Worm (Caenorhabditis elegans): ENCODE data around the gene W01C8.5.

The W01C8.5 gene

ce11 chrX:5696197-5696596 lies 911 bp downstream of the W01C8.5 start (continued):
- TF ChIP-seq hlh-4 (tag; optimal IDR thresholded peaks at IDR 0.05) (no peak), unc-130 (tag; optimal IDR thresholded peaks at IDR 0.05) (no peak), nhr-47 (tag; optimal IDR thresholded peaks at IDR 0.05) (peak; percentile 48), sptf-1 (tag; optimal IDR thresholded peaks at IDR 0.05) (no peak), lin-35 (GFP tag; optimal IDR thresholded peaks at IDR 0.05) (peak in 1 of 2 experiments; percentile 63), swsn-7 (tag; optimal IDR thresholded peaks at IDR 0.05) (peak; percentile 29), mdl-1 (tag; optimal IDR thresholded peaks at IDR 0.05) (peak in 1 of 2 experiments; percentile 77), fkh-8 (tag; optimal IDR thresholded peaks at IDR 0.05) (no peak), alr-1 (tag; optimal IDR thresholded peaks at IDR 0.05; ENCODE audit: borderline replicate concordance) (no peak), grh-1 (GFP tag; IDR thresholded peaks at IDR 0.05) (peak; percentile 52), ztf-11 (tag; optimal IDR thresholded peaks at IDR 0.05) (no peak), egl-13 (tag; optimal IDR thresholded peaks at IDR 0.05) (no peak), lin-13 (GFP tag; optimal IDR thresholded peaks at IDR 0.05) (no peak), ceh-82 (tag; optimal IDR thresholded peaks at IDR 0.05) (peak in 1 of 3 experiments; percentile 38), jun-1 (tag; optimal IDR thresholded peaks at IDR 0.05) (no peak), unc-62 (GFP tag; optimal IDR thresholded peaks at IDR 0.05) (no peak), nhr-12 (tag; optimal IDR thresholded peaks at IDR 0.05) (no peak), pqm-1 (tag; optimal IDR thresholded peaks at IDR 0.05) (no peak), elt-2 (tag; optimal IDR thresholded peaks at IDR 0.05) (peak; percentile 81), ceh-63 (GFP tag; optimal IDR thresholded peaks at IDR 0.05) (no peak), sox-4 (tag; optimal IDR thresholded peaks at IDR 0.05) (no peak), C16A3.4 (tag; optimal IDR thresholded peaks at IDR 0.05) (peak; percentile 22), isw-1 (GFP tag; IDR thresholded peaks at IDR 0.05) (no peak), unc-98 (GFP tag; IDR thresholded peaks at IDR 0.05) (no peak), nhr-19 (GFP tag; conservative IDR thresholded peaks at IDR 0.05) (peak; percentile 66), hpl-2 (GFP tag; optimal IDR thresholded peaks at IDR 0.05) (no peak), F16B12.6 (tag; optimal IDR thresholded peaks at IDR 0.05) (no peak), ceh-8 (GFP tag; optimal IDR thresholded peaks at IDR 0.05) (no peak), rnt-1 (tag; optimal IDR thresholded peaks at IDR 0.05) (peak; percentile 51), aly-2 (tag; optimal IDR thresholded peaks at IDR 0.05) (no peak), ceh-88 (GFP tag; IDR thresholded peaks at IDR 0.05) (no peak)

ce11 chrX:5695416-5695815 lies 1.7 kb downstream of the W01C8.5 start:
- TF ChIP-seq elt-2 (tag; optimal IDR thresholded peaks at IDR 0.05): peak; percentile 2
- no peak for TF ChIP-seq efl-1 (optimal IDR thresholded peaks at IDR 0.05)
- TF ChIP-seq efl-1 (GFP tag; optimal IDR thresholded peaks at IDR 0.05 in 1 of 2): peak in 1 of 2 experiments; percentile 90
- no peak for TF ChIP-seq C04F5.9 (tag; optimal IDR thresholded peaks at IDR 0.05)
- no peak for TF ChIP-seq ceh-82 (tag; optimal IDR thresholded peaks at IDR 0.05)
- peak; percentile 2 for TF ChIP-seq nhr-71 (tag; optimal IDR thresholded peaks at IDR 0.05)
- TF ChIP-seq mdl-1 (tag; optimal IDR thresholded peaks at IDR 0.05): no peak
- peak in 1 of 2 experiments; percentile 12 for TF ChIP-seq lin-35 (GFP tag; optimal IDR thresholded peaks at IDR 0.05)
- no peak for TF ChIP-seq F16B12.6 (tag; optimal IDR thresholded peaks at IDR 0.05)

ce11 chrX:5692099-5692498 lies 5.0 kb downstream of the W01C8.5 start, which contains the start of gene W01C8.1:
TSS of gene W01C8.1 (plus strand) at chrX:5692399.
- TF ChIP-seq efl-1 (optimal IDR thresholded peaks at IDR 0.05) (no peak), efl-1 (GFP tag; optimal IDR thresholded peaks at IDR 0.05 in 1 of 2) (peak in 1 of 2 experiments; percentile 40), nhr-84 (tag; optimal IDR thresholded peaks at IDR 0.05) (no peak)

ce11 chrX:5689077-5689476 lies 8.0 kb downstream of the W01C8.5 start:
- TF ChIP-seq lin-14 (GFP tag; optimal IDR thresholded peaks at IDR 0.05) (no peak), efl-1 (optimal IDR thresholded peaks at IDR 0.05) (no peak), efl-1 (GFP tag; optimal IDR thresholded peaks at IDR 0.05 in 1 of 2) (no peak)

Data from whole organism, L1 larva.